Worm (Caenorhabditis elegans): ENCODE measurements around the gene C37C3.9.
A peak's percentile ranks its signal among the peaks of the same experiment; 100 is the strongest.

Gene C37C3.9

ce11 chrV:7888036-7888435 lies 33.5 kb upstream of the C37C3.9 start:
- TF ChIP-seq nhr-90 (tag; optimal IDR thresholded peaks at IDR 0.05): no peak
- peak; percentile 67; the same call in 1 of the 2 replicates for TF ChIP-seq dox-1 (GFP tag; IDR thresholded peaks at IDR 0.05)
- no peak for TF ChIP-seq madf-6 (GFP tag; IDR thresholded peaks at IDR 0.05)
- no peak for TF ChIP-seq hrde-1 (tag; optimal IDR thresholded peaks at IDR 0.05; ENCODE audit: borderline replicate concordance)
- no peak for TF ChIP-seq Y53G8AR.9 (GFP tag; conservative IDR thresholded peaks at IDR 0.05)
- no peak for TF ChIP-seq let-607 (tag; optimal IDR thresholded peaks at IDR 0.05)
- TF ChIP-seq snpc-1.1 (tag; optimal IDR thresholded peaks at IDR 0.05; ENCODE audit: insufficient read depth): no peak
- no peak for TF ChIP-seq rpc-1 (optimal IDR thresholded peaks at IDR 0.05)
- TF ChIP-seq rpc-1 (tag; optimal IDR thresholded peaks at IDR 0.05): no peak
- no peak for TF ChIP-seq tbp1 (GFP tag; optimal IDR thresholded peaks at IDR 0.05)
- TF ChIP-seq bed-1 (GFP tag; IDR thresholded peaks at IDR 0.05): no peak
- no peak for TF ChIP-seq ztf-26 (tag; optimal IDR thresholded peaks at IDR 0.05)
- no peak for TF ChIP-seq Y95B8A.8 (GFP tag; IDR thresholded peaks at IDR 0.05)
- TF ChIP-seq ceh-27 (GFP tag; optimal IDR thresholded peaks at IDR 0.05): no peak
- TF ChIP-seq athp-1 (tag; optimal IDR thresholded peaks at IDR 0.05): no peak
- TF ChIP-seq ceh-100 (GFP tag; IDR thresholded peaks at IDR 0.05): no peak
- TF ChIP-seq Y79H2A.3 (GFP tag; conservative IDR thresholded peaks at IDR 0.05): no peak
- no peak for TF ChIP-seq F10E7.11 (tag; optimal IDR thresholded peaks at IDR 0.05)
- TF ChIP-seq snpc-4 (GFP tag; optimal IDR thresholded peaks at IDR 0.05): no peak
- peak in 3 of 4 experiments; percentile 34 to 81 (median 49) for TF ChIP-seq snpc-4 (tag; optimal IDR thresholded peaks at IDR 0.05)
- no peak for TF ChIP-seq let-526 (GFP tag; IDR thresholded peaks at IDR 0.05)
- TF ChIP-seq F55B11.4 (tag; optimal IDR thresholded peaks at IDR 0.05; ENCODE audit: borderline replicate concordance, insufficient read depth): no peak
- no peak for TF ChIP-seq ceh-79 (tag; optimal IDR thresholded peaks at IDR 0.05)
- no peak for TF ChIP-seq F49E8.2 (tag; optimal IDR thresholded peaks at IDR 0.05; ENCODE audit: insufficient read depth)
- TF ChIP-seq nfyb-1 (GFP tag; IDR thresholded peaks at IDR 0.05): no peak
- peak; percentile 80 for TF ChIP-seq nhr-80 (tag; optimal IDR thresholded peaks at IDR 0.05)
- no peak for TF ChIP-seq zim-3 (tag; optimal IDR thresholded peaks at IDR 0.05)

DNA sequence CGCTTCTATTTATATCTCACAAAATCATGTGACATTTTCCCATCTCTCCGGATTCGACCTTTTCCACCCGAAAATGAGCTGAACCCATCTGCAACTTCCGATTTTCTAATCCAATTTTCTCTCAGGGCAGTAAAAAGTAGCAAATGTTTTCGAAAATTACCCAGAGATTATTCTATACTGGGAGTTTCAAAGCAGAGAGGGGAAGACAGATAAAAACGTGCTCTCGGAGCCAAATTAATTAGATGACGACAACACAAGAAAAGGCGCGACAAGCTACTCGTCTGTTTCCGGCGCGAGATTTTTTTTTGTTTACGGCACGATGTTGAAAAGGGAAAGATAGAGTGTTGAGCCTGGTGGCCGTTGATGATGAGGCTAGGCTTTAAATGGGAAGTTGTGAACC lies 29.9 kb upstream of the C37C3.9 start:
- TF ChIP-seq B0019.2 (GFP tag; conservative IDR thresholded peaks at IDR 0.05): no peak
- TF ChIP-seq mxl-1 (tag; optimal IDR thresholded peaks at IDR 0.05): no peak
- no peak for TF ChIP-seq madf-8 (GFP tag; conservative IDR thresholded peaks at IDR 0.05)
- no peak for TF ChIP-seq bed-1 (GFP tag; IDR thresholded peaks at IDR 0.05)
- no peak for TF ChIP-seq B0035.1 (tag; optimal IDR thresholded peaks at IDR 0.05)
- no peak for TF ChIP-seq fkh-3 (tag; optimal IDR thresholded peaks at IDR 0.05)
- TF ChIP-seq tbx-9 (tag; optimal IDR thresholded peaks at IDR 0.05; ENCODE audit: borderline replicate concordance): no peak
- no peak for TF ChIP-seq snpc-1.1 (tag; optimal IDR thresholded peaks at IDR 0.05; ENCODE audit: insufficient read depth)
- TF ChIP-seq ceh-27 (GFP tag; optimal IDR thresholded peaks at IDR 0.05): no peak
- no peak for TF ChIP-seq efl-1 (GFP tag; optimal IDR thresholded peaks at IDR 0.05)
- TF ChIP-seq egl-18 (GFP tag; IDR thresholded peaks at IDR 0.05): no peak
- no peak for TF ChIP-seq F55B11.4 (tag; optimal IDR thresholded peaks at IDR 0.05; ENCODE audit: borderline replicate concordance, insufficient read depth)

DNA sequence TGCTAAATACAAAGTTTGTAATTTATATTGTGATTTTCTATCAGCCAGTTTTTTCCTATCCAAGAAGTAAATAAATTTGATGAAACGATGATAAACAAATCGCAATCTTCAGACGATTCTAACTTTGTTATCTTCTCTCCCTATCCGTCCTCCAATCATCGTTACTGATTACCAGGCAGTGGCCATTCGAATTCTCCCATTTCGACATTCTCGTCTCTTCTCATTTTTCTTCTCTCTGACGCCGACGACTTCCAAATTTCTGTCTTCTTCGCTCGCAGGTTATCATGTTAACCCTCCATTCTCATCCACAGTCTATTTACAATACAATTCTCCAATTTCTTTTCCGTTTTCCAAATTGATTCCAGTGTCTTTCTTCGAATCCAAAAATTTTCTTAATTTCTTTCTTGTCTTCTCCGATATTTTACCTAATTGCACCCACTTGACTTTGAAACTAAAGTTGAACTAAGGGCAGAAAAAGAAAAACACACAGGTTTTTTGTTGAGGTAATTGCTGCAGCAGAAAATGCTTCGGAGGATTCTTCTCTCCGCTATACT lies 24.0 kb upstream of the C37C3.9 start, which contains the start of gene F40A3.2:
Gene F40A3.2, plus strand, starts transcription at position 504 of the 554 bp plus-strand sequence.
- no peak for TF ChIP-seq ceh-79 (tag; optimal IDR thresholded peaks at IDR 0.05)
- peak; percentile 41; the same call in 1 of the 2 replicates for TF ChIP-seq hsf-1 (GFP tag; IDR thresholded peaks at IDR 0.05)
